Worm (Caenorhabditis elegans) whole organism, L3 larva: ENCODE measurements around the gene mig-5.
A peak's percentile ranks its signal among the peaks of the same experiment; 100 is the strongest.

Experiments
- R02D3.7 ChIP-seq: fragments of 150-350 bp; optimal IDR thresholded peaks from 2 replicates; lab custom pipeline; 2014; ENCODE audit warnings: missing biosample characterization, missing genetic modification characterization
- ZK546.5 ChIP-seq: sonication (generic microtip); optimal IDR thresholded peaks from 2 replicates; lab custom pipeline; 2017; ENCODE audit warnings: missing biosample characterization, missing genetic modification characterization
- aly-2 ChIP-seq: fragments of 150-350 bp; optimal IDR thresholded peaks from 2 replicates; lab custom pipeline; 2014; ENCODE audit warnings: missing biosample characterization, missing genetic modification characterization
- ama-1 ChIP-seq: fragments of 150-350 bp; optimal IDR thresholded peaks from 2 replicates; lab custom pipeline; 2018
- ceh-16 ChIP-seq: sonication (generic microtip); optimal IDR thresholded peaks from 2 replicates; lab custom pipeline; 2017; ENCODE audit warnings: missing biosample characterization, missing genetic modification characterization
- ceh-28 ChIP-seq: fragments of 150-350 bp; optimal IDR thresholded peaks from 2 replicates; lab custom pipeline; 2014; ENCODE audit warnings: missing biosample characterization, missing genetic modification reagents, missing genetic modification characterization
- ceh-82 ChIP-seq: fragments of 150-350 bp; optimal IDR thresholded peaks from 2 replicates; lab custom pipeline; 2014; ENCODE audit warnings: missing biosample characterization, missing genetic modification characterization
- ceh-9 ChIP-seq: sonication (generic microtip); optimal IDR thresholded peaks from 2 replicates; lab custom pipeline; 2018; ENCODE audit warnings: missing biosample characterization, missing genetic modification characterization
- daf-12 ChIP-seq: fragments of 150-350 bp; optimal IDR thresholded peaks from 2 replicates; lab custom pipeline; 2014; ENCODE audit warnings: missing biosample characterization, missing genetic modification reagents, missing genetic modification characterization
- egl-27 ChIP-seq: sonication (generic microtip); optimal IDR thresholded peaks from 4 replicates; lab custom pipeline; 2017; ENCODE audit warnings: missing biosample characterization, missing genetic modification reagents, missing genetic modification characterization
- egl-5 ChIP-seq: fragments of 150-350 bp; optimal IDR thresholded peaks from 2 replicates; lab custom pipeline; 2017; ENCODE audit warnings: missing biosample characterization, missing genetic modification reagents, missing genetic modification characterization, inconsistent platforms
- elt-1 ChIP-seq: fragments of 150-350 bp; optimal IDR thresholded peaks from 2 replicates; lab custom pipeline; 2014; ENCODE audit warnings: missing biosample characterization, missing genetic modification characterization
- elt-2 ChIP-seq: sonication (generic microtip); optimal IDR thresholded peaks from 2 replicates; lab custom pipeline; 2016; ENCODE audit warnings: missing genetic modification reagents, mild to moderate bottlenecking, missing genetic modification characterization, missing compliant biosample characterization
- elt-3 ChIP-seq, 3 experiments: fragments of 150-350 bp in 1 of 3; sonication (generic microtip) in 2 of 3; optimal IDR thresholded peaks; 2 replicates in 2 of 3; 4 replicates in 1 of 3; lab custom pipeline; 2014 to 2017; ENCODE audit warnings: missing biosample characterization in 3 of 3, missing genetic modification characterization in 3 of 3
- eor-1 ChIP-seq, 2 experiments: fragments of 150-350 bp; optimal IDR thresholded peaks; 2 replicates each; lab custom pipeline; 2014 to 2018; ENCODE audit warnings: missing biosample characterization in 2 of 2, missing genetic modification characterization in 2 of 2
- fkh-10 ChIP-seq: sonication (generic microtip); optimal IDR thresholded peaks from 2 replicates; lab custom pipeline; 2017; ENCODE audit warnings: missing biosample characterization, missing genetic modification reagents, missing genetic modification characterization
- fkh-2 ChIP-seq: fragments of 150-350 bp; optimal IDR thresholded peaks from 2 replicates; lab custom pipeline; 2014; ENCODE audit warnings: missing biosample characterization, missing genetic modification reagents, missing genetic modification characterization
- fos-1 ChIP-seq: fragments of 150-350 bp; optimal IDR thresholded peaks from 2 replicates; lab custom pipeline; 2014; ENCODE audit warnings: missing biosample characterization, missing genetic modification characterization
- hmg-11 ChIP-seq: sonication (generic microtip); optimal IDR thresholded peaks from 2 replicates; lab custom pipeline; 2016; ENCODE audit warnings: missing genetic modification characterization, missing compliant biosample characterization
- jun-1 ChIP-seq: fragments of 150-350 bp; optimal IDR thresholded peaks from 2 replicates; lab custom pipeline; 2014; ENCODE audit warnings: missing biosample characterization, missing genetic modification reagents, missing genetic modification characterization
- lin-15B ChIP-seq: fragments of 150-350 bp; optimal IDR thresholded peaks from 2 replicates; lab custom pipeline; 2014; ENCODE audit warnings: missing biosample characterization, missing genetic modification characterization
- lin-39 ChIP-seq: fragments of 150-350 bp; optimal IDR thresholded peaks from 2 replicates; lab custom pipeline; 2018; ENCODE audit warnings: missing biosample characterization, missing genetic modification reagents, missing genetic modification characterization
- lsy-12 ChIP-seq: sonication (generic microtip); optimal IDR thresholded peaks from 2 replicates; lab custom pipeline; 2016; ENCODE audit warnings: mild to moderate bottlenecking, missing genetic modification characterization, missing compliant biosample characterization
- mdl-1 ChIP-seq: fragments of 150-350 bp; optimal IDR thresholded peaks from 2 replicates; lab custom pipeline; 2014; ENCODE audit warnings: missing biosample characterization, missing genetic modification characterization
- mml-1 ChIP-seq: fragments of 150-350 bp; sonication (generic microtip); optimal IDR thresholded peaks from 3 replicates; lab custom pipeline; 2014; ENCODE audit warnings: missing biosample characterization, missing genetic modification characterization
- nfya-1 ChIP-seq: sonication (generic microtip); optimal IDR thresholded peaks from 2 replicates; lab custom pipeline; 2017; ENCODE audit warnings: missing genetic modification characterization, mild to moderate bottlenecking, missing compliant biosample characterization, antibody characterized with exemption, moderate library complexity; ENCODE audit not compliant: insufficient read depth
- nhr-11 ChIP-seq: fragments of 150-350 bp; optimal IDR thresholded peaks from 2 replicates; lab custom pipeline; 2014; ENCODE audit warnings: missing biosample characterization, missing genetic modification characterization
- nhr-12 ChIP-seq: fragments of 150-350 bp; optimal IDR thresholded peaks from 2 replicates; lab custom pipeline; 2014; ENCODE audit warnings: missing biosample characterization, missing genetic modification characterization
- nhr-23 ChIP-seq: fragments of 150-350 bp; optimal IDR thresholded peaks from 2 replicates; lab custom pipeline; 2014; ENCODE audit warnings: missing biosample characterization, missing genetic modification reagents, missing genetic modification characterization
- nhr-237 ChIP-seq: fragments of 150-350 bp; optimal IDR thresholded peaks from 2 replicates; lab custom pipeline; 2014; ENCODE audit warnings: missing biosample characterization, missing genetic modification characterization
- nhr-25 ChIP-seq: sonication (generic microtip); optimal IDR thresholded peaks from 2 replicates; lab custom pipeline; 2017; ENCODE audit warnings: missing biosample characterization, missing genetic modification characterization
- nhr-28 ChIP-seq: fragments of 150-350 bp; optimal IDR thresholded peaks from 2 replicates; lab custom pipeline; 2014; ENCODE audit warnings: missing biosample characterization, missing genetic modification characterization
- nhr-43 ChIP-seq: sonication (generic microtip); optimal IDR thresholded peaks from 2 replicates; lab custom pipeline; 2016; ENCODE audit warnings: mild to moderate bottlenecking, missing genetic modification characterization, missing compliant biosample characterization; ENCODE audit not compliant: poor library complexity, severe bottlenecking
- nhr-67 ChIP-seq: fragments of 150-350 bp; optimal IDR thresholded peaks from 2 replicates; lab custom pipeline; 2014; ENCODE audit warnings: missing biosample characterization, missing genetic modification characterization
- nhr-76 ChIP-seq: fragments of 150-350 bp; sonication (generic microtip); optimal IDR thresholded peaks from 5 replicates; lab custom pipeline; 2014; ENCODE audit warnings: missing biosample characterization, missing genetic modification characterization
- nhr-77 ChIP-seq: fragments of 150-350 bp; optimal IDR thresholded peaks from 2 replicates; lab custom pipeline; 2014; ENCODE audit warnings: missing biosample characterization, missing genetic modification characterization
- pha-4 ChIP-seq: fragments of 150-350 bp; optimal IDR thresholded peaks from 2 replicates; lab custom pipeline; 2014; ENCODE audit warnings: missing biosample characterization, missing genetic modification reagents, missing genetic modification characterization
- pqm-1 ChIP-seq: fragments of 150-350 bp; optimal IDR thresholded peaks from 2 replicates; lab custom pipeline; 2017; ENCODE audit warnings: missing biosample characterization, missing genetic modification characterization, inconsistent platforms
- sea-2 ChIP-seq: fragments of 150-350 bp; sonication (generic microtip); optimal IDR thresholded peaks from 4 replicates; lab custom pipeline; 2014; ENCODE audit warnings: missing biosample characterization, missing genetic modification reagents, missing genetic modification characterization
- skn-1 ChIP-seq: fragments of 150-350 bp; optimal IDR thresholded peaks from 2 replicates; lab custom pipeline; 2014; ENCODE audit warnings: missing biosample characterization, missing genetic modification characterization
- snpc-4 ChIP-seq: fragments of 150-350 bp; optimal IDR thresholded peaks from 2 replicates; lab custom pipeline; 2014; ENCODE audit warnings: missing biosample characterization, missing genetic modification characterization
- tbx-2 ChIP-seq: sonication (generic microtip); optimal IDR thresholded peaks from 2 replicates; lab custom pipeline; 2016; ENCODE audit warnings: mild to moderate bottlenecking, missing genetic modification characterization, missing compliant biosample characterization
- unc-39 ChIP-seq: sonication (generic microtip); optimal IDR thresholded peaks from 4 replicates; lab custom pipeline; 2017; ENCODE audit warnings: missing biosample characterization, missing genetic modification characterization
- unc-62 ChIP-seq: fragments of 150-350 bp; sonication (generic microtip); optimal IDR thresholded peaks from 4 replicates; lab custom pipeline; 2014; ENCODE audit warnings: missing biosample characterization, missing genetic modification reagents, missing genetic modification characterization
- zag-1 ChIP-seq: fragments of 150-350 bp; optimal IDR thresholded peaks from 2 replicates; lab custom pipeline; 2014; ENCODE audit warnings: missing biosample characterization, missing genetic modification characterization
- ztf-11 ChIP-seq: fragments of 150-350 bp; optimal IDR thresholded peaks from 2 replicates; lab custom pipeline; 2014; ENCODE audit warnings: missing biosample characterization, missing genetic modification characterization
- ztf-4 ChIP-seq: fragments of 150-350 bp; optimal IDR thresholded peaks from 2 replicates; lab custom pipeline; 2014; ENCODE audit warnings: missing biosample characterization, missing genetic modification characterization

Gene mig-5

DNA sequence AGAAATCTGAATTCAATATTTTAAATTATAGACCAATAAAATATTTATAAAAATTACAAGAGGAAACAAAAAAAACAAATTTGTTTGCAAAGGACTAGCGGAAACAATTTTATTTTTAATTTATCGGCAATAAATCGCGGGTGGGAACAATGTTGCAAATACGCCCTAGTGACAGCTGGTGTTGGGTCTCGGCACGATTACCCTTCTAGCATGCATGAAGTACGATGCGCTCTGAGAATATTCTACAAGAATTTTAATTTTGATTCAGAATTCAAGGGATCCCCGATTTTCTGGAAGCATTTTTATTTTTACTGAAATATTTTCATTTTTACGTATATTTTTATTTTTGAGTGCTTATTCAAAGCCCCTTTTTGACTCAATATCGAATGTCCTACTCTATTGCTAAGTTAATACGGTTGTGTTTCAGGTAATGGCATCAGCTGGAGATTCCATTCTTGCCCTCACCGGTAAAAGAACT, at the start of gene mig-5, which contains the start of gene cct-1:
mig-5 (minus strand) TSS at position 8 of the 478 bp plus-strand sequence.
cct-1 (plus strand) TSS at position 428 of the 478 bp plus-strand sequence.
- TF ChIP-seq fkh-2 (no peak), nhr-11 (tag; lab: Kevin White, UChicago) (peak; percentile 92), aly-2 (peak; percentile 91), unc-62 (peak; percentile 86), mdl-1 (tag; lab: Kevin White, UChicago) (peak; percentile 62), sea-2 (GFP tag; lab: Kevin White, UChicago) (no peak), nhr-25 (peak; percentile 94), jun-1 (tag; lab: Kevin White, UChicago) (peak; percentile 95), ztf-4 (tag; lab: Kevin White, UChicago) (no peak), nhr-12 (tag; lab: Kevin White, UChicago) (no peak), snpc-4 (peak; percentile 86), pqm-1 (peak; percentile 92), nhr-43 (tag; lab: Kevin White, UChicago) (peak; percentile 98), ama-1 (peak; percentile 77), ceh-16 (tag; lab: Kevin White, UChicago) (peak; percentile 48), nhr-237 (tag; lab: Kevin White, UChicago) (no peak), ceh-82 (peak; percentile 96), egl-27 (tag; lab: Kevin White, UChicago) (peak; percentile 29), nhr-67 (no peak), zag-1 (peak; percentile 81), egl-5 (tag; lab: Kevin White, UChicago) (peak; percentile 98), elt-2 (tag; lab: Kevin White, UChicago) (peak; percentile 80), nhr-77 (tag; lab: Kevin White, UChicago) (peak; percentile 93), fkh-10 (GFP tag; lab: Kevin White, UChicago) (peak; percentile 91), hmg-11 (tag; lab: Kevin White, UChicago) (peak; percentile 96), eor-1 (tag; optimal IDR thresholded peaks at IDR 0.05; lab: Kevin White, UChicago) (no peak), daf-12 (peak; percentile 30), nhr-28 (peak; percentile 62), R02D3.7 (tag; lab: Kevin White, UChicago) (peak; percentile 95), elt-1 (tag; lab: Kevin White, UChicago) (peak; percentile 86), nhr-76 (tag; lab: Kevin White, UChicago) (peak; percentile 35), lin-15B (tag; lab: Kevin White, UChicago) (peak; percentile 99), mml-1 (no peak), tbx-2 (tag; lab: Kevin White, UChicago) (peak; percentile 91), pha-4 (tag; lab: Kevin White, UChicago) (peak; percentile 99), ZK546.5 (tag; lab: Kevin White, UChicago) (peak; percentile 52), nhr-23 (peak; percentile 99), elt-3 (tag; optimal IDR thresholded peaks at IDR 0.05; lab: Kevin White, UChicago) (peak in 2 of 3 experiments; percentile 20 to 79), lin-39 (tag; lab: Kevin White, UChicago) (peak; percentile 96), fos-1 (tag; lab: Kevin White, UChicago) (peak; percentile 20), unc-39 (no peak), nfya-1 (peak; percentile 99), ceh-9 (tag; lab: Kevin White, UChicago) (no peak), ztf-11 (tag; lab: Kevin White, UChicago) (no peak), lsy-12 (peak; percentile 96), ceh-28 (tag; lab: Kevin White, UChicago) (peak; percentile 94), skn-1 (tag; lab: Kevin White, UChicago) (peak; percentile 96)
